Worm (Caenorhabditis elegans): ENCODE data around the gene F56A8.4.
A peak's percentile ranks its signal among the peaks of the same experiment; 100 is the strongest.

Gene F56A8.4

DNA sequence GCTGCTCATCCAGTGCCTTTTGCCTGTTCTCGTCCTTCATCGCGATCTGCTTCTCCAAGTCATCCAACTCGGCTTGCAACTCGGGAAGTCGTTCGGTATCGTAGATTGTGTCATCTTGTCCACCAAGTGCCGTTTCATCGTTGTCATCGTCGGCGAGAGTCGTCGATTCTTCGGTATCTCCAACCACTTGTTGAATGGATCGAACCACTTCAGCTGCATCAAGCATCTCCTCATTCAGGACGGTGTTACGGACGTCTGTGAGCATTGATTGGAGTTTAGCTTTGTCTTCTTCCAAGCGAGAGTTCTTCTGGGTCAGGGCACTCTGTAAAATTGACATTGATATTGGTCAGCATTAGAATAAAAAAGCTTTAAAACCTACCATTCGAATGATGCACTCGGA is 42.5 kb downstream of the F56A8.4 start:
- no peak for TF ChIP-seq dao-5 (tag; optimal IDR thresholded peaks at IDR 0.05)
- TF ChIP-seq W03F9.2 (tag; optimal IDR thresholded peaks at IDR 0.05) = no peak
- no peak for TF ChIP-seq him-1 (tag; optimal IDR thresholded peaks at IDR 0.05)

ce11 chrIII:13307107-13307506 is 44.0 kb downstream of the F56A8.4 start, which contains the start of the genes klp-19 and slc-36.1:
TSS of gene klp-19 (minus strand) at chrIII:13307259.
TSS of gene slc-36.1 (plus strand) at chrIII:13307502.
- TF ChIP-seq W03F9.2 (tag; optimal IDR thresholded peaks at IDR 0.05) = peak; percentile 52
- no peak for TF ChIP-seq him-1 (tag; optimal IDR thresholded peaks at IDR 0.05)

- TF ChIP-seq W03F9.2 (tag; optimal IDR thresholded peaks at IDR 0.05) (no peak), dao-5 (tag; optimal IDR thresholded peaks at IDR 0.05) (no peak), him-1 (tag; optimal IDR thresholded peaks at IDR 0.05) (no peak)
These were observed 47.5 kb downstream of the F56A8.4 start for ce11 chrIII:13310552-13310951.

- TF ChIP-seq him-1 (tag; optimal IDR thresholded peaks at IDR 0.05) (no peak), dao-5 (tag; optimal IDR thresholded peaks at IDR 0.05) (no peak), W03F9.2 (tag; optimal IDR thresholded peaks at IDR 0.05) (no peak)
These were observed 50.7 kb downstream of the F56A8.4 start, which contains the start of gene Y43F4B.10 for ce11 chrIII:13313788-13314187. TSS of gene Y43F4B.10 (plus strand) at chrIII:13314068.

- TF ChIP-seq him-1 (tag; optimal IDR thresholded peaks at IDR 0.05) (no peak), dao-5 (tag; optimal IDR thresholded peaks at IDR 0.05) (no peak), W03F9.2 (tag; optimal IDR thresholded peaks at IDR 0.05) (no peak)
These were observed 51.5 kb downstream of the F56A8.4 start for ce11 chrIII:13314636-13315035.

All from whole organism, L4/young adult.